Fruit fly (Drosophila melanogaster) whole organism, wandering third instar larva: ENCODE measurements around the gene CG15403.

Experiments used
- Abd-B ChIP-seq: fragments of >200 bp; optimal IDR thresholded peaks from 2 replicates; lab custom pipeline; 2017; ENCODE audit warnings: missing biosample characterization, missing genetic modification characterization
- CG32264 ChIP-seq: fragments of 200-800 bp; sonication (Bioruptor generic); optimal IDR thresholded peaks from 2 replicates; lab custom pipeline; 2016; ENCODE audit warnings: missing biosample characterization, missing genetic modification characterization
- CG9705 ChIP-seq: fragments of 200-800 bp; sonication (Bioruptor generic); optimal IDR thresholded peaks from 2 replicates; lab custom pipeline; 2018; ENCODE audit warnings: missing biosample characterization, mild to moderate bottlenecking, missing genetic modification characterization
- CrebA ChIP-seq: fragments of 200-800 bp; sonication (Bioruptor generic); optimal IDR thresholded peaks from 2 replicates; lab custom pipeline; 2016; ENCODE audit warnings: missing biosample characterization, mild to moderate bottlenecking, missing genetic modification characterization, borderline replicate concordance
- Dfd ChIP-seq: fragments of >200 bp; optimal IDR thresholded peaks from 2 replicates; lab custom pipeline; 2017; ENCODE audit warnings: missing biosample characterization, missing genetic modification characterization
- Dif ChIP-seq: fragments of 200-275, 200-300 bp; sonication (Bioruptor generic); optimal IDR thresholded peaks from 2 replicates; lab custom pipeline; 2018; ENCODE audit warnings: missing biosample characterization, missing genetic modification characterization; ENCODE audit not compliant: partially characterized antibody
- GATAd ChIP-seq: sonication (Bioruptor generic); optimal IDR thresholded peaks from 2 replicates; lab custom pipeline; 2016; ENCODE audit warnings: missing biosample characterization, missing genetic modification characterization
- Hnf4 ChIP-seq: fragments of 200-800 bp; sonication (Bioruptor generic); optimal IDR thresholded peaks from 2 replicates; lab custom pipeline; 2016; ENCODE audit warnings: missing biosample characterization, mild to moderate bottlenecking, missing genetic modification characterization
- Hr83 ChIP-seq: fragments of 200-300 bp; sonication (Bioruptor generic); optimal IDR thresholded peaks from 2 replicates; lab custom pipeline; 2016; ENCODE audit warnings: missing biosample characterization, mild to moderate bottlenecking, missing genetic modification characterization, moderate library complexity; ENCODE audit not compliant: poor library complexity, severe bottlenecking
- Myc ChIP-seq: fragments of >200 bp; optimal IDR thresholded peaks from 2 replicates; lab custom pipeline; 2017
- N ChIP-seq: fragments of >200 bp; optimal IDR thresholded peaks from 2 replicates; lab custom pipeline; 2018; ENCODE audit warnings: missing biosample characterization, missing external identifiers, missing genetic modification characterization
- OdsH ChIP-seq: fragments of 200-800 bp; sonication (Bioruptor generic); optimal IDR thresholded peaks from 2 replicates; lab custom pipeline; 2016; ENCODE audit warnings: missing biosample characterization, mild to moderate bottlenecking, missing genetic modification characterization
- Rel ChIP-seq, 2 experiments: fragments of 200-800 bp; sonication (Bioruptor generic) in 1 of 2; optimal IDR thresholded peaks; 2 replicates in 1 of 2; 3 replicates in 1 of 2; lab custom pipeline; 2016 to 2019; ENCODE audit warnings: mild to moderate bottlenecking in 2 of 2, missing biosample characterization in 2 of 2, missing genetic modification characterization in 2 of 2, moderate library complexity in 1 of 2
- Sp1 ChIP-seq: fragments of 200-800 bp; sonication (Bioruptor generic); optimal IDR thresholded peaks from 3 replicates; lab custom pipeline; 2019; ENCODE audit warnings: missing biosample characterization, mild to moderate bottlenecking, missing genetic modification characterization, moderate library complexity
- Vsx2 ChIP-seq: fragments of 200-300, 225-300 bp; sonication (Bioruptor generic); optimal IDR thresholded peaks from 2 replicates; lab custom pipeline; 2018; ENCODE audit warnings: missing biosample characterization, missing genetic modification characterization; ENCODE audit not compliant: partially characterized antibody
- br ChIP-seq: fragments of 200-800 bp; sonication (Bioruptor generic); optimal IDR thresholded peaks from 2 replicates; lab custom pipeline; 2016; ENCODE audit warnings: missing biosample characterization, missing genetic modification characterization
- brk ChIP-seq: fragments of 200-800 bp; sonication (Bioruptor generic); optimal IDR thresholded peaks from 2 replicates; lab custom pipeline; 2016; ENCODE audit warnings: missing biosample characterization, mild to moderate bottlenecking, missing genetic modification characterization
- dmrt93B ChIP-seq: fragments of 200-800 bp; sonication (Bioruptor generic); optimal IDR thresholded peaks from 2 replicates; lab custom pipeline; 2018; ENCODE audit warnings: missing biosample characterization, mild to moderate bottlenecking, missing genetic modification characterization
- dsf ChIP-seq: sonication (Bioruptor generic); optimal IDR thresholded peaks from 2 replicates; lab custom pipeline; 2016; ENCODE audit warnings: missing biosample characterization, missing genetic modification characterization, borderline replicate concordance
- ey ChIP-seq: fragments of 200-800 bp; sonication (Bioruptor generic); optimal IDR thresholded peaks from 2 replicates; lab custom pipeline; 2016; ENCODE audit warnings: missing biosample characterization, missing genetic modification characterization
- foxo ChIP-seq, 2 experiments: fragments of 200-800 bp; sonication (Bioruptor generic); optimal IDR thresholded peaks; 2 replicates in 1 of 2; 3 replicates in 1 of 2; lab custom pipeline; 2016 to 2017; ENCODE audit warnings: missing biosample characterization in 2 of 2, missing genetic modification characterization in 2 of 2
- h ChIP-seq: fragments of 200-800 bp; sonication (Bioruptor generic); optimal IDR thresholded peaks from 3 replicates; lab custom pipeline; 2016; ENCODE audit warnings: missing biosample characterization, mild to moderate bottlenecking, missing genetic modification characterization
- jim ChIP-seq: fragments of 175-275, 200-325 bp; sonication (Bioruptor generic); optimal IDR thresholded peaks from 2 replicates; lab custom pipeline; 2016; ENCODE audit warnings: missing biosample characterization, mild to moderate bottlenecking, missing genetic modification characterization
- pan ChIP-seq: fragments of >200 bp; optimal IDR thresholded peaks from 2 replicates; lab custom pipeline; 2017
- psq ChIP-seq: fragments of 200-800 bp; sonication (Bioruptor generic); optimal IDR thresholded peaks from 3 replicates; lab custom pipeline; 2017; ENCODE audit warnings: missing biosample characterization, mild to moderate bottlenecking, missing genetic modification characterization, moderate library complexity
- sage ChIP-seq: fragments of 200-800 bp; sonication (Bioruptor generic); optimal IDR thresholded peaks from 2 replicates; lab custom pipeline; 2016; ENCODE audit warnings: missing biosample characterization, mild to moderate bottlenecking, missing genetic modification characterization
- sv ChIP-seq: fragments of 200-800 bp; sonication (Bioruptor generic); optimal IDR thresholded peaks from 3 replicates; lab custom pipeline; 2016; ENCODE audit warnings: missing biosample characterization, missing genetic modification characterization
- tai ChIP-seq: sonication (Bioruptor generic); optimal IDR thresholded peaks from 2 replicates; lab custom pipeline; 2016; ENCODE audit warnings: missing biosample characterization, missing genetic modification characterization
- usp ChIP-seq: fragments of >200 bp; optimal IDR thresholded peaks from 2 replicates; lab custom pipeline; 2017; ENCODE audit warnings: missing biosample characterization, missing genetic modification characterization
- woc ChIP-seq: sonication (Bioruptor generic); optimal IDR thresholded peaks from 2 replicates; lab custom pipeline; 2016; ENCODE audit warnings: missing biosample characterization, mild to moderate bottlenecking, missing genetic modification characterization

The CG15403 gene

dm6 chr2L:3130417-3130816, 2.0 kb downstream of the CG15403 start:
- no peak for TF ChIP-seq woc
- TF ChIP-seq tai = no peak
- no peak for TF ChIP-seq h (GFP tag; lab: Kevin White, UChicago)
- no peak for TF ChIP-seq GATAd (GFP tag; lab: Kevin White, UChicago)
- no peak for TF ChIP-seq dsf (GFP tag; lab: Kevin White, UChicago)
- no peak for TF ChIP-seq brk (GFP tag; lab: Kevin White, UChicago)
- no peak for TF ChIP-seq Rel (GFP tag; optimal IDR thresholded peaks at IDR 0.05; lab: Kevin White, UChicago)
- no peak for TF ChIP-seq Rel (tag; optimal IDR thresholded peaks at IDR 0.05; lab: Kevin White, UChicago)
- no peak for TF ChIP-seq Abd-B (GFP tag; lab: Kevin White, UChicago)
- TF ChIP-seq dmrt93B (GFP tag; lab: Kevin White, UChicago) = no peak
- TF ChIP-seq CG32264 = no peak
- TF ChIP-seq Myc (lab: Kevin White, UChicago) = no peak
- no peak for TF ChIP-seq psq (GFP tag; lab: Kevin White, UChicago)
- no peak for TF ChIP-seq ey (GFP tag; lab: Kevin White, UChicago)
- TF ChIP-seq CrebA (GFP tag; lab: Kevin White, UChicago) = no peak
- TF ChIP-seq Dif (GFP tag; lab: Kevin White, UChicago) = no peak
- TF ChIP-seq Hnf4 (GFP tag; lab: Kevin White, UChicago) = no peak
- no peak for TF ChIP-seq CG9705 (GFP tag; lab: Kevin White, UChicago)

dm6 chr2L:3131641-3132040, 3.2 kb downstream of the CG15403 start:
- TF ChIP-seq Hr83 (GFP tag; lab: Kevin White, UChicago) (no peak), Vsx2 (GFP tag; lab: Kevin White, UChicago) (peak; percentile 36), Abd-B (GFP tag; lab: Kevin White, UChicago) (peak; percentile 44), Myc (lab: Kevin White, UChicago) (peak; percentile 75), N (GFP tag; lab: Kevin White, UChicago) (peak; percentile 83), OdsH (GFP tag; lab: Kevin White, UChicago) (no peak), br (GFP tag; lab: Kevin White, UChicago) (no peak)
- TF ChIP-seq, all 38 proteins: peak for 4

DNA sequence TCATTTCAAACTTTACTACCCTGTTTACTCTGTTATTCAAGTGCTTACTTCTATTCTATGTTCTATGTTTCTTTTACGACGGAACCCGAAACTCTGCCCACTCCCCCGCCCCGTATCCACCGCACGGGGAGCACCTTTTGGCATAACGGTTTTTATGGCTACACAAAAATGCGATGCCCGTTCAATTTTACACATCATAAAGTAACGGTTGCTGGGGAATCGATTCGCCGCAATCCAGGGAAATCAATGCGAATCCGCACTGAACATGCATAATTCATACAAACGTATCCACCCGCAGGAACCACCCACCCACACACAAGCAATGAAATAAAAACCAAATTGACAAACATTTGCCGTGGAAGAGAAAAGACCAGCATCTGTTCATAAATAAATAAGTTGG, 15.5 kb downstream of the CG15403 start:
- TF ChIP-seq Hnf4 (GFP tag; lab: Kevin White, UChicago) (no peak), CrebA (GFP tag; lab: Kevin White, UChicago) (no peak), Hr83 (GFP tag; lab: Kevin White, UChicago) (no peak), Dfd (GFP tag; lab: Kevin White, UChicago) (no peak), pan (lab: Kevin White, UChicago) (no peak), h (GFP tag; lab: Kevin White, UChicago) (no peak), tai (no peak)

DNA sequence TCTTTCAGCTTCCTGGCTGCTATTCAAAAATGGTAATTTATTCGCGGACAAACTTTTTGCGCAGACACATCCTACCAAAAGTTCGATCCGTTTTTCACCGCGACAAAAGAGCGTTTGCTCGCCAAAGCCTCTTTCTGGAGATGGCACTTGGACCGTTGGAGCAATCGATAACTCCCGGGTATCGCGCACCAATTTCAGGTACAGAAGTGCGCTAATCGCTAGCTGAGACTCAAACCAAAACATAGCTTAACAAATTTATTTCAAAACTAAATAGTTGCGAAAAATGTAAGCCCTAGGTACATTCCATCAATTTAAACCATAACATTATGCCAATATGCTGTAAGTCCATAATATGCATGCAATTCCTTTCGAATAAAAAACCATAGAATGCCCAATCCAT, 16.3 kb downstream of the CG15403 start, which contains the start of gene toc:
TSS of gene toc (minus strand) at position 78 of the 400 bp plus-strand sequence.
- TF ChIP-seq Myc (lab: Kevin White, UChicago) = peak; percentile 79
- TF ChIP-seq brk (GFP tag; lab: Kevin White, UChicago) = peak; percentile 21
- TF ChIP-seq Hr83 (GFP tag; lab: Kevin White, UChicago) = peak; percentile 35
- no peak for TF ChIP-seq foxo (GFP tag; optimal IDR thresholded peaks at IDR 0.05; lab: Kevin White, UChicago)

DNA sequence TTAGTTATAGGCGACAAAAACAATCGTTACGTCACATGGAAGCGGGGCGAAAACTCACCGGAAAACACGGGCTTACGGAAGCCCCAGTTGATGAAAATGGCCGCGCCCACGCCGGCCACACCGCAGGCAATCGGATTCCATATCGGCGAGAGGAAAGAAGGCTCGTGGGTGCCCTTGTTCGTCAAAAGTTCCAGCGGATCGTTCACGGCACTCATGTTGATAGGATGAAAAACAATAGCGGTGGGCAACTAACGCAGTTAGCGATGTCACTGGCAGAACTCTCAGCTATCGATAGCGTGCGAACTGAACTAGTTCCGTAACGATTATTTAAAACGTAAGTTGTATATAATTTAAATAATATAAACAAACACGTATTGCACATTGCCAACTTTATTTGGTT, 17.0 kb downstream of the CG15403 start, which contains the start of gene ND-B14.5B:
TSS of gene ND-B14.5B (minus strand) at position 379 of the 400 bp plus-strand sequence.
- no peak for TF ChIP-seq OdsH (GFP tag; lab: Kevin White, UChicago)
- peak; percentile 30 for TF ChIP-seq CrebA (GFP tag; lab: Kevin White, UChicago)

- no peak for TF ChIP-seq jim
- no peak for TF ChIP-seq Vsx2 (GFP tag; lab: Kevin White, UChicago)
- TF ChIP-seq Dif (GFP tag; lab: Kevin White, UChicago) = no peak
- TF ChIP-seq usp = no peak
- TF ChIP-seq woc = no peak
- TF ChIP-seq dsf (GFP tag; lab: Kevin White, UChicago) = no peak
- no peak for TF ChIP-seq GATAd (GFP tag; lab: Kevin White, UChicago)
- TF ChIP-seq CG9705 (GFP tag; lab: Kevin White, UChicago) = no peak
- no peak for TF ChIP-seq sv (GFP tag; lab: Kevin White, UChicago)
- TF ChIP-seq brk (GFP tag; lab: Kevin White, UChicago) = no peak
- TF ChIP-seq Myc (lab: Kevin White, UChicago) = no peak
- TF ChIP-seq sage (GFP tag; lab: Kevin White, UChicago) = no peak
- no peak for TF ChIP-seq Sp1 (GFP tag; lab: Kevin White, UChicago)
- no peak for TF ChIP-seq Hnf4 (GFP tag; lab: Kevin White, UChicago)
- no peak for TF ChIP-seq Abd-B (GFP tag; lab: Kevin White, UChicago)
These were observed 17.5 kb downstream of the CG15403 start for dm6 chr2L:3145897-3146296.
